Fruit fly (Drosophila melanogaster) whole organism, wandering third instar larva: Measurements from ENCODE around the gene TfIIEbeta.

Experiments used
- Abd-B ChIP-seq: fragments of >200 bp; optimal IDR thresholded peaks from 2 replicates; lab custom pipeline; 2017; ENCODE audit warnings: missing biosample characterization, missing genetic modification characterization
- CG9705 ChIP-seq: fragments of 200-800 bp; sonication (Bioruptor generic); optimal IDR thresholded peaks from 2 replicates; lab custom pipeline; 2018; ENCODE audit warnings: missing biosample characterization, mild to moderate bottlenecking, missing genetic modification characterization
- CrebA ChIP-seq: fragments of 200-800 bp; sonication (Bioruptor generic); optimal IDR thresholded peaks from 2 replicates; lab custom pipeline; 2016; ENCODE audit warnings: missing biosample characterization, mild to moderate bottlenecking, missing genetic modification characterization, borderline replicate concordance
- Dfd ChIP-seq: fragments of >200 bp; optimal IDR thresholded peaks from 2 replicates; lab custom pipeline; 2017; ENCODE audit warnings: missing biosample characterization, missing genetic modification characterization
- Dif ChIP-seq: fragments of 200-275, 200-300 bp; sonication (Bioruptor generic); optimal IDR thresholded peaks from 2 replicates; lab custom pipeline; 2018; ENCODE audit warnings: missing biosample characterization, missing genetic modification characterization; ENCODE audit not compliant: partially characterized antibody
- HLH106 ChIP-seq: fragments of 200-800 bp; optimal IDR thresholded peaks from 3 replicates; lab custom pipeline; 2019; ENCODE audit warnings: missing biosample characterization, mild to moderate bottlenecking, missing genetic modification characterization, moderate library complexity
- Hnf4 ChIP-seq: fragments of 200-800 bp; sonication (Bioruptor generic); optimal IDR thresholded peaks from 2 replicates; lab custom pipeline; 2016; ENCODE audit warnings: missing biosample characterization, mild to moderate bottlenecking, missing genetic modification characterization
- Hr78 ChIP-seq: fragments of >200 bp; optimal IDR thresholded peaks from 2 replicates; lab custom pipeline; 2017; ENCODE audit warnings: missing biosample characterization, missing genetic modification characterization
- Hr83 ChIP-seq: fragments of 200-300 bp; sonication (Bioruptor generic); optimal IDR thresholded peaks from 2 replicates; lab custom pipeline; 2016; ENCODE audit warnings: missing biosample characterization, mild to moderate bottlenecking, missing genetic modification characterization, moderate library complexity; ENCODE audit not compliant: poor library complexity, severe bottlenecking
- Jra ChIP-seq: sonication (Bioruptor generic); optimal IDR thresholded peaks from 2 replicates; lab custom pipeline; 2016; ENCODE audit warnings: missing biosample characterization, missing genetic modification characterization
- Mio ChIP-seq: sonication (Bioruptor generic); optimal IDR thresholded peaks from 2 replicates; lab custom pipeline; 2016; ENCODE audit warnings: missing biosample characterization, missing genetic modification characterization
- Myc ChIP-seq: fragments of >200 bp; optimal IDR thresholded peaks from 2 replicates; lab custom pipeline; 2017
- OdsH ChIP-seq: fragments of 200-800 bp; sonication (Bioruptor generic); optimal IDR thresholded peaks from 2 replicates; lab custom pipeline; 2016; ENCODE audit warnings: missing biosample characterization, mild to moderate bottlenecking, missing genetic modification characterization
- Rel ChIP-seq, 2 experiments: fragments of 200-800 bp; sonication (Bioruptor generic) in 1 of 2; optimal IDR thresholded peaks; 2 replicates in 1 of 2; 3 replicates in 1 of 2; lab custom pipeline; 2016 to 2019; ENCODE audit warnings: mild to moderate bottlenecking in 2 of 2, missing biosample characterization in 2 of 2, missing genetic modification characterization in 2 of 2, moderate library complexity in 1 of 2
- Vsx2 ChIP-seq: fragments of 200-300, 225-300 bp; sonication (Bioruptor generic); optimal IDR thresholded peaks from 2 replicates; lab custom pipeline; 2018; ENCODE audit warnings: missing biosample characterization, missing genetic modification characterization; ENCODE audit not compliant: partially characterized antibody
- brk ChIP-seq: fragments of 200-800 bp; sonication (Bioruptor generic); optimal IDR thresholded peaks from 2 replicates; lab custom pipeline; 2016; ENCODE audit warnings: missing biosample characterization, mild to moderate bottlenecking, missing genetic modification characterization
- dmrt93B ChIP-seq: fragments of 200-800 bp; sonication (Bioruptor generic); optimal IDR thresholded peaks from 2 replicates; lab custom pipeline; 2018; ENCODE audit warnings: missing biosample characterization, mild to moderate bottlenecking, missing genetic modification characterization
- ey ChIP-seq: fragments of 200-800 bp; sonication (Bioruptor generic); optimal IDR thresholded peaks from 2 replicates; lab custom pipeline; 2016; ENCODE audit warnings: missing biosample characterization, missing genetic modification characterization
- foxo ChIP-seq, 2 experiments: fragments of 200-800 bp; sonication (Bioruptor generic); optimal IDR thresholded peaks; 2 replicates in 1 of 2; 3 replicates in 1 of 2; lab custom pipeline; 2016 to 2017; ENCODE audit warnings: missing biosample characterization in 2 of 2, missing genetic modification characterization in 2 of 2
- fru ChIP-seq: fragments of 200-800 bp; sonication (Bioruptor generic); optimal IDR thresholded peaks from 3 replicates; lab custom pipeline; 2016; ENCODE audit warnings: missing biosample characterization, mild to moderate bottlenecking, missing genetic modification characterization
- h ChIP-seq: fragments of 200-800 bp; sonication (Bioruptor generic); optimal IDR thresholded peaks from 3 replicates; lab custom pipeline; 2016; ENCODE audit warnings: missing biosample characterization, mild to moderate bottlenecking, missing genetic modification characterization
- lola ChIP-seq: fragments of >200 bp; optimal IDR thresholded peaks from 2 replicates; lab custom pipeline; 2017; ENCODE audit warnings: missing biosample characterization, missing genetic modification characterization
- pan ChIP-seq: fragments of >200 bp; optimal IDR thresholded peaks from 2 replicates; lab custom pipeline; 2017
- psq ChIP-seq: fragments of 200-800 bp; sonication (Bioruptor generic); optimal IDR thresholded peaks from 3 replicates; lab custom pipeline; 2017; ENCODE audit warnings: missing biosample characterization, mild to moderate bottlenecking, missing genetic modification characterization, moderate library complexity
- rgr ChIP-seq: fragments of 200-800 bp; sonication (Bioruptor generic); optimal IDR thresholded peaks from 3 replicates; lab custom pipeline; 2016; ENCODE audit warnings: missing biosample characterization, mild to moderate bottlenecking, missing genetic modification characterization
- sv ChIP-seq: fragments of 200-800 bp; sonication (Bioruptor generic); optimal IDR thresholded peaks from 3 replicates; lab custom pipeline; 2016; ENCODE audit warnings: missing biosample characterization, missing genetic modification characterization
- tai ChIP-seq: sonication (Bioruptor generic); optimal IDR thresholded peaks from 2 replicates; lab custom pipeline; 2016; ENCODE audit warnings: missing biosample characterization, missing genetic modification characterization
- usp ChIP-seq: fragments of >200 bp; optimal IDR thresholded peaks from 2 replicates; lab custom pipeline; 2017; ENCODE audit warnings: missing biosample characterization, missing genetic modification characterization
- woc ChIP-seq: sonication (Bioruptor generic); optimal IDR thresholded peaks from 2 replicates; lab custom pipeline; 2016; ENCODE audit warnings: missing biosample characterization, mild to moderate bottlenecking, missing genetic modification characterization

Gene TfIIEbeta

DNA sequence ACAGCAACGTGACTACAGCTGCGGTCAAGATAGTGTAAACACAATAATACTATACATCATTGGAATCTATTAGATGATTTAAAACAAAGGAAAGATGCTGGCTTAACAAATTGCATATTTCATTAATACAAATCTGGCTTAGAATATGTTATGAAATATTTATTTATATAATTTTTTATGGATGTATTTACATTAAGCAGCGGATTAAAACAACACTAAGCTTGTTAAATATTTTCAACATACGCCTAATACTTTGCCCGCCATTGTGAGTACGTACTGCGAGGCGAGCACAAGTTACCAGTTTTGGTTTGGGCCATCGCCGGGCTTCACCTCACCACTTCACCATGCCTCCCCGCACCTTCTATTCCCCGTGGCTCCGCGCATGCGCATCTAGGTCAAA, 16.9 kb upstream of the TfIIEbeta start (continued):
- TF ChIP-seq CrebA (GFP tag; lab: Kevin White, UChicago) = no peak
- peak; percentile 79 for TF ChIP-seq rgr (GFP tag; lab: Kevin White, UChicago)
- TF ChIP-seq sv (GFP tag; lab: Kevin White, UChicago) = peak; percentile 3
- no peak for TF ChIP-seq Hr78 (GFP tag; lab: Kevin White, UChicago)
- no peak for TF ChIP-seq Hr83 (GFP tag; lab: Kevin White, UChicago)
- TF ChIP-seq Vsx2 (GFP tag; lab: Kevin White, UChicago) = no peak
- TF ChIP-seq, all 38 proteins: peak for 18

DNA sequence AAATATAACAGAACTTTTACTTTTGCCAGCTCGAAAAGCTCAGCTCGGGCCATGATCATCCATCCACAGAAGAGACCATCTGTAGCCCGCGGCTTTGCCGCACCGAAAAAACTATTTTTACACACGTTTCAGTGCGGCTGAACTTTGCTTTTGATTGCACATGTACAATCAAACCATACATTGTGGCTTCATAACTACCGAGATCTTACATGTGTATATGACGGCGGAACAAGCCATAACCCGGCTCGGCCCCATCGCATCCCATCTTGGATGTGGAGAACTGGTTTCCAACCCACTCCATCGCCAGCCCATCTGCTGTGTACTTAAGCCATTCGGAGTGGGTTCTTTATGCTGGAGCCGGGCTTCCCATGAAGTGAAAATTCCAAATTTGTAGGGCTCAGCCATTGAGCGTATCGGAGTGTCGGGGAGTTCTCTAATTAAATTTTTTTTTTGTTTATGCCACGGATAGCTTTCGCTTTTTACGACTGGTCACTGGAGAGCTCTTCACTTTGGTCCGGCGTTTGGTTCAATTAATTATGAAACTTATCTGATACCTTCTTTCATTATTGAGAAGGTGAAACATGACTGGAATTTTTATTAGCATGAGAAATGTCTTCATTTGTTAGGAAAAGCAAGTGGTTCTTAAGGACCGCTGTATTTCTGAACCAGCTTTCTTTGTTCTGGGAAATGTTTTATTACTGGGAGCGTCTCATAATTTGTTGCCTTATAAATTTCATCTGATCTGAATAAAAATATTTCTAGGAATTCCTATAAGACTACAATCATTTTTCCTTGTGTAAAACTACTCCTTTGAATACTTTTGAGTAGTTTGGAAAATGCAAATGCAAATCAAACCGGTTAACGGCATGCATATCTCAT, 15.7 kb upstream of the TfIIEbeta start:
- TF ChIP-seq Rel (GFP tag; optimal IDR thresholded peaks at IDR 0.05; lab: Kevin White, UChicago) (no peak), Rel (tag; optimal IDR thresholded peaks at IDR 0.05; lab: Kevin White, UChicago) (peak; percentile 1), psq (no peak), Dif (GFP tag; lab: Kevin White, UChicago) (no peak), Hr83 (GFP tag; lab: Kevin White, UChicago) (no peak)

DNA sequence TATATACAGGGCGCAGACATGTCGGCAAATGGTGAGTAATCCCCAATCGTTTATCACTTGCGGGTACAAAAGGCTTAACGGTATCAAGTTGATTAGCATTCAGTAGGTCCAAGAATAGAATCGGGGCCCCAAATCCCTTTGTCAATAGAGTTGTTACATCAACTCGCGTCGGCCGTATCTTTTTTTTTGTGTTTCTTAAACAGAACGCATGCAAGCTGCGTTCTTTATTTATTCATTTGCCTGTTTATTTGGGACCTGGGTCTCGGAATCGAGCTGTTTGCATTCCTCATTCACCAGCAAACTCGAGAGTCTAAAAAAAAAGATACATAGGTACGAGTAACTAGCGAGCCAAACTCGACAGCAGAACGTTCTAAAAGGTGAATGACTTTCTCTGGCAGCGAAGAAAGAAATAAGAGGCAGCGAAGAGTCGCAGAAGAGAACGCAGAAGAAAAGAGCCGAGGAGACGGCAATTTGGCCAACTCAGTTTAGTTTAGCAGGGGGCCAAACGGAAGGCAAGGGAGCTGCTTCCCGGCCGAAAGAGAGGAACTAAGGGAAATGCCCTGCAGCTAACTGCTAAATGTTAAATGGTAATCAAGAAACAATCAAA, 14.6 kb upstream of the TfIIEbeta start:
- no peak for TF ChIP-seq Dif (GFP tag; lab: Kevin White, UChicago)
- peak; percentile 10 for TF ChIP-seq psq
- TF ChIP-seq, all 38 proteins: peak for 1

dm6 chr3L:4277796-4278195, 9.0 kb upstream of the TfIIEbeta start, which contains the start of gene Ctl1:
Ctl1 (plus strand) TSS chr3L:4277962.
- no peak for TF ChIP-seq lola (GFP tag; lab: Kevin White, UChicago)
- TF ChIP-seq fru = no peak
- no peak for TF ChIP-seq rgr (GFP tag; lab: Kevin White, UChicago)
- TF ChIP-seq Abd-B (GFP tag; lab: Kevin White, UChicago) = no peak
- TF ChIP-seq h (GFP tag; lab: Kevin White, UChicago) = no peak
- no peak for TF ChIP-seq Jra
- no peak for TF ChIP-seq Mio (GFP tag; lab: Kevin White, UChicago)
- TF ChIP-seq Hnf4 (GFP tag; lab: Kevin White, UChicago) = no peak
- TF ChIP-seq foxo (GFP tag; optimal IDR thresholded peaks at IDR 0.05; lab: Kevin White, UChicago) = no peak
- no peak for TF ChIP-seq pan (lab: Kevin White, UChicago)
- TF ChIP-seq usp = no peak
- no peak for TF ChIP-seq tai (GFP tag; lab: Kevin White, UChicago)
- no peak for TF ChIP-seq HLH106 (tag; lab: Kevin White, UChicago)
- TF ChIP-seq Rel (GFP tag; optimal IDR thresholded peaks at IDR 0.05; lab: Kevin White, UChicago) = no peak
- TF ChIP-seq Rel (tag; optimal IDR thresholded peaks at IDR 0.05; lab: Kevin White, UChicago) = no peak
- no peak for TF ChIP-seq ey (GFP tag; lab: Kevin White, UChicago)
- TF ChIP-seq Dfd = no peak
- TF ChIP-seq OdsH (GFP tag; lab: Kevin White, UChicago) = no peak

- TF ChIP-seq brk (GFP tag; lab: Kevin White, UChicago) (no peak), sv (GFP tag; lab: Kevin White, UChicago) (peak; percentile 9), Myc (peak; percentile 57), lola (GFP tag; lab: Kevin White, UChicago) (no peak), dmrt93B (GFP tag; lab: Kevin White, UChicago) (no peak), CG9705 (no peak), psq (peak; percentile 22), OdsH (GFP tag; lab: Kevin White, UChicago) (peak; percentile 32), Hr78 (GFP tag; lab: Kevin White, UChicago) (no peak), pan (lab: Kevin White, UChicago) (no peak), woc (GFP tag; lab: Kevin White, UChicago) (no peak), Rel (GFP tag; optimal IDR thresholded peaks at IDR 0.05; lab: Kevin White, UChicago) (no peak), Rel (tag; optimal IDR thresholded peaks at IDR 0.05; lab: Kevin White, UChicago) (no peak), Vsx2 (GFP tag; lab: Kevin White, UChicago) (no peak), Hr83 (GFP tag; lab: Kevin White, UChicago) (peak; percentile 70), h (GFP tag; lab: Kevin White, UChicago) (no peak), ey (GFP tag; lab: Kevin White, UChicago) (peak; percentile 41), Mio (GFP tag; lab: Kevin White, UChicago) (no peak)
Observed at dm6 chr3L:4282627-4283026, 4.2 kb upstream of the TfIIEbeta start, which contains the start of gene CG11583. CG11583 (minus strand) TSS chr3L:4282817.
